Fruit fly (Drosophila melanogaster): ENCODE data around the gene mRRF1.

DNA sequence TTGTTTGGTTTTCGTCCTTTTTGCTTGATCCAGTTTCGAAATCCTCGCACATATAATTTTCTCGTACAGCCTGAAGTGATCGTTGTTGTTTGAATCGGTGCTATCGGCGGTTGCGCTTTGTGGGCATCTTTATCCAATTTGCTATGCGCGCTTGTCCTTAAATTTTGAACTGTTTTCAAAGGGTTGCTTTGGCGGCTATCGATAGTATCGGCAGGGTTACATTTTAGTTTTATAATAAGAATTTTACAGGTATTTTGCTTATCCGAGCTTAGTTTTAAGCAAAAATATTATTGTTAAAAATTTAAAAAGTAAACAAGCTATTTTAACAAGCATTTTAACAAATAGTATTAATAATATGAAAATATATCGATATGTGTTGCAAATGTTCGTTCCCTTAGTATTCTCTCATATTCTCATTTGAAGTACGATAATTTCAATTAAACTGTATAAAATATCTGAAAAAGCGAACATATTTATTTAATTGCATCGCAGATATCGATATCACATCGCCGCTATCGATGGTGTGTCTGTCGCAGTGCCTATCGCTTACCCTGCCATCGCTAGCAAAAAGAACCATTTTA lies 2.8 kb downstream of the mRRF1 start, which contains the start of the genes Klp67A and CG4452:
- TF ChIP-seq CG6276 (GFP tag; optimal IDR thresholded peaks at IDR 0.05) (no peak), fd85E (GFP tag; optimal IDR thresholded peaks at IDR 0.05) (no peak), Hr4 (GFP tag; optimal IDR thresholded peaks at IDR 0.05) (no peak), Hr39 (GFP tag; optimal IDR thresholded peaks at IDR 0.05) (no peak), fd59A (GFP tag; optimal IDR thresholded peaks at IDR 0.05) (no peak), CG31627 (GFP tag; optimal IDR thresholded peaks at IDR 0.05) (peak; percentile 26), Eip93F (GFP tag; optimal IDR thresholded peaks at IDR 0.05) (peak; percentile 30), dac (GFP tag; optimal IDR thresholded peaks at IDR 0.05) (no peak), CG9139 (GFP tag; optimal IDR thresholded peaks at IDR 0.05) (no peak), OdsH (GFP tag; optimal IDR thresholded peaks at IDR 0.05) (no peak), CG6163 (GFP tag; IDR thresholded peaks at IDR 0.05) (peak; percentile 69), Sox15 (GFP tag; optimal IDR thresholded peaks at IDR 0.05) (no peak), CG1621 (tag; optimal IDR thresholded peaks at IDR 0.05) (no peak), dsx (GFP tag; optimal IDR thresholded peaks at IDR 0.05; ENCODE audit: poor library complexity, severe bottlenecking) (no peak)
